Fruit fly (Drosophila melanogaster): ENCODE measurements around the gene CG9215.

CG9215 gene

dm6 chrX:15599697-15600096, 17.0 kb upstream of the CG9215 start:
- TF ChIP-seq CG10669 (GFP tag; optimal IDR thresholded peaks at IDR 0.05) (no peak), achi (GFP tag; optimal IDR thresholded peaks at IDR 0.05) (no peak), CG8119 (GFP tag; IDR thresholded peaks at IDR 0.05) (peak; percentile 61), CG11902 (GFP tag; optimal IDR thresholded peaks at IDR 0.05) (no peak), CG9139 (GFP tag; optimal IDR thresholded peaks at IDR 0.05) (no peak), OdsH (GFP tag; optimal IDR thresholded peaks at IDR 0.05) (peak; percentile 36), CG11762 (GFP tag; optimal IDR thresholded peaks at IDR 0.05; ENCODE audit: insufficient read depth) (peak; percentile 6), Sox15 (GFP tag; optimal IDR thresholded peaks at IDR 0.05) (no peak), Sox102F (GFP tag; optimal IDR thresholded peaks at IDR 0.05) (no peak), Lpt (GFP tag; optimal IDR thresholded peaks at IDR 0.05) (peak; percentile 21), CG6163 (GFP tag; IDR thresholded peaks at IDR 0.05) (peak; percentile 48; the same call in 2 of the 3 replicates), svp (GFP tag) (peak; percentile 65), CG15336 (GFP tag; IDR thresholded peaks at IDR 0.05) (peak; percentile 78), lz (GFP tag; optimal IDR thresholded peaks at IDR 0.05) (peak; percentile 29), fd85E (GFP tag; optimal IDR thresholded peaks at IDR 0.05) (no peak), CG1621 (tag; optimal IDR thresholded peaks at IDR 0.05) (no peak), cyc (GFP tag; optimal IDR thresholded peaks at IDR 0.05) (peak; percentile 33), pdm3 (GFP tag; optimal IDR thresholded peaks at IDR 0.05) (peak; percentile 47), dac (GFP tag; optimal IDR thresholded peaks at IDR 0.05) (no peak), CG10631 (GFP tag; optimal IDR thresholded peaks at IDR 0.05) (no peak), Hr39 (GFP tag; optimal IDR thresholded peaks at IDR 0.05) (peak; percentile 35), esn (GFP tag; optimal IDR thresholded peaks at IDR 0.05) (peak; percentile 14), CG3919 (GFP tag; optimal IDR thresholded peaks at IDR 0.05) (peak; percentile 25), Sox14 (GFP tag; optimal IDR thresholded peaks at IDR 0.05) (no peak), Hr38 (GFP tag; optimal IDR thresholded peaks at IDR 0.05) (no peak), CG8319 (GFP tag; optimal IDR thresholded peaks at IDR 0.05) (peak; percentile 14), net (GFP tag; optimal IDR thresholded peaks at IDR 0.05) (peak; percentile 3), topi (GFP tag; optimal IDR thresholded peaks at IDR 0.05) (peak; percentile 11), CG16779 (tag; optimal IDR thresholded peaks at IDR 0.05) (no peak), Met (GFP tag; optimal IDR thresholded peaks at IDR 0.05) (peak; percentile 24), acj6 (GFP tag; optimal IDR thresholded peaks at IDR 0.05) (peak; percentile 17), Ets21C (GFP tag; optimal IDR thresholded peaks at IDR 0.05) (no peak), Ets96B (tag; optimal IDR thresholded peaks at IDR 0.05) (no peak), CG31627 (GFP tag; optimal IDR thresholded peaks at IDR 0.05) (peak; percentile 2), spab (GFP tag; optimal IDR thresholded peaks at IDR 0.05) (no peak), fd59A (GFP tag; optimal IDR thresholded peaks at IDR 0.05) (no peak), Smox (GFP tag; optimal IDR thresholded peaks at IDR 0.05) (no peak), eg (GFP tag; IDR thresholded peaks at IDR 0.05) (peak; percentile 77), CG11294 (GFP tag; IDR thresholded peaks at IDR 0.05) (no peak), salr (GFP tag; optimal IDR thresholded peaks at IDR 0.05) (no peak), Hr4 (GFP tag; optimal IDR thresholded peaks at IDR 0.05) (peak; percentile 67), CG6792 (GFP tag; optimal IDR thresholded peaks at IDR 0.05) (no peak), CG6276 (GFP tag; optimal IDR thresholded peaks at IDR 0.05) (peak; percentile 59), CG32006 (GFP tag; optimal IDR thresholded peaks at IDR 0.05) (peak; percentile 56), Eip78C (GFP tag) (peak; percentile 79)

Data from whole organism, prepupa.